Fruit fly (Drosophila melanogaster): ENCODE measurements around the gene Fim.

Fim gene

dm6 chrX:17301705-17302104 lies at the start of gene Fim:
Gene Fim, minus strand, starts transcription at chrX:17301929.
- TF ChIP-seq CG8478 (optimal IDR thresholded peaks at IDR 0.05) (no peak), CTCF (optimal IDR thresholded peaks at IDR 0.05) (no peak)

DNA sequence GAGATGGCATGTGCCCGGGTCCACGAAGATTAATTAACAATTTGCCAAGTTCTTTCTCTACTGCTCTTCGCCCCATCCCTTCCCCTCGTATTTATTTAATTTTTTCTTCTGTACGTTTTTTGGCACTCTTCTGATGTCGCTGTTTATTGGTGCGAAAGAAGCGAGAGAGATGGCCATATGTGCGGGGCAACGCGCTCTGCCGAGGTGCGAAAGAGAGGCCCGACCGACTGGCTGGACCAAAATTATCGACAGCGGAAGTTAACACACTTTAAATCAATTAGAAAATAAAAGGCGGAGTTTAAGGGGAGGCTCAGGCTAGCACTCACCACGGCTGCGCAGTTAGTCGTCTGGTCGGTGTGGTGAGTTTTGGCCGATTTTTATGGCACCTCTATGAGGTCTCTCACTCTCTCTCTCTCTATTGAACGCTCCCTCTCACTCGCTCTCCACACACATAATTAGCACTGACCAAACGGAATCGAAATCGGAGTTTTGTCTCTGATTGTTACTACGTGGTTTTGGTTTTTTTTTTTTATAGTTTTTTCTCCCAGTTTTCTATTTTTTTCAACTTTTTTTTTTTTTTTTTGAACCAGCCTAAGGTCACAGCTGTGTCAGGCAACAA lies 44.2 kb upstream of the Fim start:
- TF ChIP-seq CTCF (optimal IDR thresholded peaks at IDR 0.05) (no peak), CG8478 (optimal IDR thresholded peaks at IDR 0.05) (no peak)

DNA sequence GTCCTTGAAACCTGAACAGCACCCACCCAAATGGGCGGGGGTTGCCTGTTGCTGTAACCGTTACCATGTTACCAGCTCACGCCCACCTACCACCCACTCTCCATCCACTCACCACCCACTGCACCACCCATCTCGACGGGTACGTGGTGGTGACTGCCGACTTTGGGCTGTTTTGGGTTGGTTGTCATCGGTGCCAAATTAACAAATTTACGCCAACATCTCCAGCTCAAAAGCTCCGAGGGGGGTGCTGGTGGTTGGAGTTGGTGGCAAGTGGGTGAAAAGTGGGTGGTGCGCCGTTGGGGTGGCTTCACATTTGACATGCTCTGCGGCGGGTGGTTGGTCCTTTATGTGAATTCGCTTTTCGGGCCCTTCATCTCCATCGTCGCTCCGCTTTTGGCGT lies 38.0 kb upstream of the Fim start:
- TF ChIP-seq CTCF (optimal IDR thresholded peaks at IDR 0.05), result no peak
- TF ChIP-seq CG8478 (optimal IDR thresholded peaks at IDR 0.05), result no peak

DNA sequence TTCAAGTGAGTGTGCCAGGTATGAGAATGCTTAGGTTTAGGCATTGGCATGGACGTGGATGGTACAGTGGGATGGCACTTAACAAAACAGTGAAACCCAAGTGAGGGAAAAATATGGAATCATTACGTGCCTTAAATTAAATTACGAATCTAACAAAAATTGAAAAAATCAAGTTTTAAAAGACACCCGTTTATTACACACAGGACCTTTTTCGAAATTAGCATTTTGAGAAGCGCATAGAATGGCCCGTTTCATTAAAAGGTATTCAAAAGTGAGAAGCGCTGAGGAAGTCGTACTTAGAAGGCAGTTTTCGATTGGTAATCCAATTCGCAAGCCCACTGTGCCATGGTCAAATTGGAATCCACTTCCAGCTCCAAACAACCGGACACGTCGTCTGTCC lies 34.6 kb upstream of the Fim start:
- TF ChIP-seq CTCF (optimal IDR thresholded peaks at IDR 0.05) (no peak), CG8478 (optimal IDR thresholded peaks at IDR 0.05) (no peak)

dm6 chrX:17334101-17334500 lies 32.4 kb upstream of the Fim start:
- TF ChIP-seq CTCF (optimal IDR thresholded peaks at IDR 0.05), result no peak
- TF ChIP-seq CG8478 (optimal IDR thresholded peaks at IDR 0.05), result no peak

dm6 chrX:17332390-17332789 lies 30.7 kb upstream of the Fim start:
- no peak for TF ChIP-seq CG8478 (optimal IDR thresholded peaks at IDR 0.05)

dm6 chrX:17330678-17331261 lies 29.0 kb upstream of the Fim start:
- TF ChIP-seq CG8478 (optimal IDR thresholded peaks at IDR 0.05), result no peak
- TF ChIP-seq CTCF (optimal IDR thresholded peaks at IDR 0.05), result no peak

- TF ChIP-seq CG8478 (optimal IDR thresholded peaks at IDR 0.05) (no peak), CTCF (optimal IDR thresholded peaks at IDR 0.05) (no peak)
These were observed 28.4 kb upstream of the Fim start for dm6 chrX:17329933-17330674.

DNA sequence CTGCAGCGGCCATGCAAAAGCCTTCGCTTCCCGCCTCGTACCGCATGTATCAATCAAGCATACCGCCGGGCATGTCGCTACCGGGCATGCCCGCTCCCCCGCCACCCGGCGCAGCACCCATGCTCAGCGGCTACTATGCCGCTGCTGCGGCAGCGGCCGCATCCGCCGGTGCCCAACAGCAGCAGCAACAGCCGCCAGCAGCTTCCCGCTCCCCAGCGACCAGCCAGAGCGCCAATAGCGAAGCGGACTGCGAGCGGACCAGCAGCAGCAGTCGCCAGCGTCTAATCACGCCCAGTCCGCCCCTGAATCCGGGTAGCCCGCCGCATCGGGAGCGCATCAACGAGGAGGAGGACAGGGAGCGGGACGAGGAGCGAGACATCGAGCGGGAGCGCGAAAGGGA lies 21.1 kb upstream of the Fim start:
- TF ChIP-seq CTCF (optimal IDR thresholded peaks at IDR 0.05) (no peak), CG8478 (optimal IDR thresholded peaks at IDR 0.05) (no peak)

DNA sequence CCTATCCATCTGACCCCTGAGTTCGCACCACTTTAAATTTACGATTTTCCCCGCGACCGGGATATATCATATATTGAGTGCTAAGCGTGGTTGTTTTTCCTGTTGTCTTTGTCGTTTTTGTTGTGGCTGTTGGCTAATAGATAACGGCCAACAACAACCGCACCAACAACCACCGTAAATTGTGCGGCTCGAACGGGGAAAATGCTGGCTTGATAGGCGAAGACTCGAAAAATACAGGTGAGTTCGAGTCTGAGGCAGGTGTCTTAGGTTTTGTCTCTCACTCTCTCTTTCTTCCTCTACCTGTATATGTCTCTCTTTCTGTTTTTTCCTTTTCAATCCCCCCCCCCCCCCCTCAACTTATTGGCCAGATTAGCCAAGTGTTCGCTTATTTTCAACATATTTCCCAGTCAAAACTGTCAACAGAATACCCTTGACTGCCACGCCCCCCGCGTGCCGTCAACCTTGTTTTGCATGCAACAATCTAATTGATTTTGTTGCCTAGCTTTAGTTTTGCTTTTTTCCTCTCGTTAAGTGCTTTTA lies 15.1 kb upstream of the Fim start:
- TF ChIP-seq CTCF (optimal IDR thresholded peaks at IDR 0.05) (no peak), CG8478 (optimal IDR thresholded peaks at IDR 0.05) (no peak)

DNA sequence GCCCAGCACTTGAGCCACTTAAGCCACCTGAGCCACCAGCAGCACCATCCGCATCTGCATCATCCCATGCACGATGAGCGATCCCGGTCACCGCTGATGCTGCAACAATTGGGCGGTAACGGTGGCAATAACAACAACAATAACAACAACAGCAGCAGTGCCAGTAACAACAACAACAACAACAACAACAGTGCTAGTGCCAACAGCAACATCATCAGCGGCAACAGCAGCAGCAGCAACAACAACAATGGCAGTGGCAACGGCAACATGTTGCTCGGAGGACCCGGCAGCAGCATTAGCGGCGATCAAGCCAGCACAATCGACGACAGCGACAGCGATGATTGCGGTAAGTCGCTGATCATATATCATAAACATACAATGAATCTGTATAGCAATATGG lies 13.8 kb upstream of the Fim start:
- TF ChIP-seq CG8478 (optimal IDR thresholded peaks at IDR 0.05), result no peak
- TF ChIP-seq CTCF (optimal IDR thresholded peaks at IDR 0.05), result no peak

dm6 chrX:17314213-17314612 lies 12.5 kb upstream of the Fim start, which contains the start of gene B-H2:
Gene B-H2, plus strand, starts transcription at chrX:17314581.
- peak in 1 of 2 experiments; percentile 48 for TF ChIP-seq CTCF (optimal IDR thresholded peaks at IDR 0.05)
- TF ChIP-seq CG8478 (optimal IDR thresholded peaks at IDR 0.05), result no peak

DNA sequence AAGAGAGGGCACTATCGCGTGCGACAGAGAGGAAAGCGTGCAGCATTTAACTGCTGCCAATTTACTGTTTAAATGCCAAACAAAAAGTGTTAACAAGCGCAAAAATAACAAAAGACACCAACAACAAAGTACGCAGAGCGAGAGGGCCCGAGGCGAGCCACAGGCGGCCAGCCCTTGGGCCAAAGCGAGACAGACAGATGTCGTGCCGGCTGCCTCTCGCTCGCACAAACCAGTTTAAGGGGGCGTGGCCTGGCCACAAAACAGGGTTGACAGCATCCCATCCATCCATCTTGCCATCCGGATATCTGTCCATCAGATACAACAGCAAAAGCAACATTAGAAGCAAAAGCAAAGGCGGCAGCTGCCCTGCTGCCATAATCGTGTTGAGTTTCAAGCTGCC lies 11.6 kb upstream of the Fim start:
- TF ChIP-seq CG8478 (optimal IDR thresholded peaks at IDR 0.05) (no peak), CTCF (optimal IDR thresholded peaks at IDR 0.05) (no peak)

DNA sequence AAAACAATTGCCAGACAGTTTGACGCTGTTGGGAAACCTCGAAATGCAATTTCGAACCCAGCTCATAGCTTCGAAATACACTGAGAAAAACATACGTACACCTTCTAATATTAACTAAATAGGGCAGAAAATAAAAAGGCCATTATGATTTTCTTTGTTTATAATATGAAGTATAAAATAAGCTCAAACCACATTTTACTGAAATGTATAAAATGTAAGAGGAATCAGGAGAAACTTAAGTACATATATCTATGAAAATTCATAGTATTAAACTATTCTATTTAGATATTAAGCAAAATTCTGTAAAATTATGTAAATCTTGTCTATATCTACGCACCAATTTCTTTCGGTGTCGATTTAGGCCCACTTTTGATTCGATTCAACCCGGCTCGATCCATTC lies 6.5 kb upstream of the Fim start:
- TF ChIP-seq CTCF (optimal IDR thresholded peaks at IDR 0.05), result no peak
- no peak for TF ChIP-seq CG8478 (optimal IDR thresholded peaks at IDR 0.05)

dm6 chrX:17305544-17305943 lies 3.8 kb upstream of the Fim start:
- TF ChIP-seq CTCF (optimal IDR thresholded peaks at IDR 0.05), result peak in 1 of 2 experiments; percentile 48
- no peak for TF ChIP-seq CG8478 (optimal IDR thresholded peaks at IDR 0.05)

Measured in S2 (cell line).